Worm (Caenorhabditis elegans) whole organism, L3 larva: ENCODE data around the gene unc-76.
"Not testable (repeated sequence)": the region's sequence is repeated elsewhere in the genome, so short reads cannot be mapped to it uniquely, and the experiment has no call there.

Experiments
- aly-2 ChIP-seq: fragments of 150-350 bp; optimal IDR thresholded peaks from 2 replicates; lab custom pipeline; 2014; ENCODE audit warnings: missing biosample characterization, missing genetic modification characterization
- ceh-82 ChIP-seq: fragments of 150-350 bp; optimal IDR thresholded peaks from 2 replicates; lab custom pipeline; 2014; ENCODE audit warnings: missing biosample characterization, missing genetic modification characterization
- elt-2 ChIP-seq: sonication (generic microtip); optimal IDR thresholded peaks from 2 replicates; lab custom pipeline; 2016; ENCODE audit warnings: missing genetic modification reagents, mild to moderate bottlenecking, missing genetic modification characterization, missing compliant biosample characterization
- nhr-237 ChIP-seq: fragments of 150-350 bp; optimal IDR thresholded peaks from 2 replicates; lab custom pipeline; 2014; ENCODE audit warnings: missing biosample characterization, missing genetic modification characterization
- nhr-25 ChIP-seq: sonication (generic microtip); optimal IDR thresholded peaks from 2 replicates; lab custom pipeline; 2017; ENCODE audit warnings: missing biosample characterization, missing genetic modification characterization
- pha-4 ChIP-seq: fragments of 150-350 bp; optimal IDR thresholded peaks from 2 replicates; lab custom pipeline; 2014; ENCODE audit warnings: missing biosample characterization, missing genetic modification reagents, missing genetic modification characterization
- tbx-2 ChIP-seq: sonication (generic microtip); optimal IDR thresholded peaks from 2 replicates; lab custom pipeline; 2016; ENCODE audit warnings: mild to moderate bottlenecking, missing genetic modification characterization, missing compliant biosample characterization

DNA sequence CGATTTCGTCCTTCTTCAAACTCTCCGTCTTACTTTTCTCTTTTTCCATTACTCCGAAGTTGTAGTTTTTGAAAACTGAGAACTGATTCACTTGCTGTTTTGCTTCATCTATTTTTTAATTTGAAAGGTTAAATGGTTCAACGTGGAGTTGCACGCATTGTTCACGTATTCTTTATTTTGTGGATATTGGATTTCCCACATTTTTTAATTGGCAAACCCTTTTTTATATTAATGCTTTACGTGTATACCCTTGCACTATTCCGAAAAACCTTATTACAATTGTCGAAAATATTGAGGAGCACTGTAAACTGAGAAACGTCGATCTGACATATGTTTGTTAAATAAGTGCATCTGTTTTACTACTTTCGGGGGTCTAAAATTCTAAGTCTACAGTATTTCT, 34.8 kb upstream of the unc-76 start, which contains the start of gene melo-3:
- TF ChIP-seq ceh-82 (tag; lab: Kevin White, UChicago); nhr-25 (tag; lab: Kevin White, UChicago); nhr-237; pha-4 (tag; lab: Kevin White, UChicago); elt-2; aly-2 (tag; lab: Kevin White, UChicago); tbx-2: not testable (repeated sequence)
